Fruit fly (Drosophila melanogaster) whole organism, wandering third instar larva: ENCODE results near the gene ndl.

ENCODE experiments used
- Dfd ChIP-seq: fragments of >200 bp; optimal IDR thresholded peaks from 2 replicates; lab custom pipeline; 2017; ENCODE audit warnings: missing biosample characterization, missing genetic modification characterization
- Myc ChIP-seq: fragments of >200 bp; optimal IDR thresholded peaks from 2 replicates; lab custom pipeline; 2017
- N ChIP-seq: fragments of >200 bp; optimal IDR thresholded peaks from 2 replicates; lab custom pipeline; 2018; ENCODE audit warnings: missing biosample characterization, missing external identifiers, missing genetic modification characterization
- Sp1 ChIP-seq: fragments of 200-800 bp; sonication (Bioruptor generic); optimal IDR thresholded peaks from 3 replicates; lab custom pipeline; 2019; ENCODE audit warnings: missing biosample characterization, mild to moderate bottlenecking, missing genetic modification characterization, moderate library complexity
- dmrt93B ChIP-seq: fragments of 200-800 bp; sonication (Bioruptor generic); optimal IDR thresholded peaks from 2 replicates; lab custom pipeline; 2018; ENCODE audit warnings: missing biosample characterization, mild to moderate bottlenecking, missing genetic modification characterization
- foxo ChIP-seq, 2 experiments: fragments of 200-800 bp; sonication (Bioruptor generic); optimal IDR thresholded peaks; 2 replicates in 1 of 2; 3 replicates in 1 of 2; lab custom pipeline; 2016 to 2017; ENCODE audit warnings: missing biosample characterization in 2 of 2, missing genetic modification characterization in 2 of 2
- h ChIP-seq: fragments of 200-800 bp; sonication (Bioruptor generic); optimal IDR thresholded peaks from 3 replicates; lab custom pipeline; 2016; ENCODE audit warnings: missing biosample characterization, mild to moderate bottlenecking, missing genetic modification characterization
- sv ChIP-seq: fragments of 200-800 bp; sonication (Bioruptor generic); optimal IDR thresholded peaks from 3 replicates; lab custom pipeline; 2016; ENCODE audit warnings: missing biosample characterization, missing genetic modification characterization
- usp ChIP-seq: fragments of >200 bp; optimal IDR thresholded peaks from 2 replicates; lab custom pipeline; 2017; ENCODE audit warnings: missing biosample characterization, missing genetic modification characterization

DNA sequence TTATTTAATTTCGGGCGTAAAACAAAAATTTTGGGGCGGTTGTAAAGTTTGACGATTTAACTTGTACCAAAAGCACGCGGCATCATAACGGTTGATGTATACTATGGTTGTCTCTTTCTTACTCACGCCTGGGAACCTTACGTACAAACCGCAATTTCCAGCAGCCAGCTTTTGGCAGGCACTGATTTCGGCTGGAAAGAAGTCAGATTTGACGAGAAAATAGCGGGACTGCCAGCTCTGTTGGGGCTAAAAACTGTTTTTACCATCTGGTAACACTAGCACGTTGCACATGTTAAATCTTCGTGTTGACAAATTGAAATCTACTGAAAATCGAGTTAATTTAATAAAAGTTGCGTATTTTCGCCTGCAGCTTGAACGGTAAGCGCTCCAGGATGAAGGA lies 2.8 kb upstream of the ndl start, which contains the start of gene zpg:
- TF ChIP-seq Sp1 (GFP tag; lab: Kevin White, UChicago) (no peak), usp (no peak), h (GFP tag; lab: Kevin White, UChicago) (no peak), foxo (GFP tag; optimal IDR thresholded peaks at IDR 0.05; lab: Kevin White, UChicago) (no peak), Myc (lab: Kevin White, UChicago) (peak; percentile 92), sv (GFP tag; lab: Kevin White, UChicago) (no peak), dmrt93B (GFP tag; lab: Kevin White, UChicago) (no peak), N (GFP tag; lab: Kevin White, UChicago) (no peak), Dfd (no peak)
